Worm (Caenorhabditis elegans) whole organism, mixed stage, embryonic: ENCODE measurements around the gene srbc-49.

Experiments used
- ceh-43 ChIP-seq: fragments of 200-800 bp; sonication (Bioruptor generic); optimal IDR thresholded peaks from 2 replicates; lab custom pipeline; 2018; ENCODE audit warnings: mild to moderate bottlenecking, missing genetic modification characterization, moderate library complexity, missing compliant biosample characterization
- ceh-83 ChIP-seq: fragments of 200-800 bp; sonication (Bioruptor generic); optimal IDR thresholded peaks from 2 replicates; lab custom pipeline; 2018; ENCODE audit warnings: mild to moderate bottlenecking, missing genetic modification characterization, missing compliant biosample characterization
- ces-1 ChIP-seq: fragments of 150-350 bp; optimal IDR thresholded peaks from 2 replicates; lab custom pipeline; 2014; ENCODE audit warnings: missing biosample characterization, missing genetic modification reagents, missing genetic modification characterization
- drap-1 ChIP-seq: fragments of 200-800 bp; sonication (Bioruptor generic); optimal IDR thresholded peaks from 3 replicates; lab custom pipeline; 2018; ENCODE audit warnings: mild to moderate bottlenecking, missing genetic modification characterization, missing compliant biosample characterization
- elt-1 ChIP-seq: sonication (generic microtip); optimal IDR thresholded peaks from 2 replicates; lab custom pipeline; 2017; ENCODE audit warnings: missing genetic modification characterization, mild to moderate bottlenecking, missing compliant biosample characterization, antibody characterized with exemption, moderate library complexity, borderline replicate concordance; ENCODE audit not compliant: insufficient read depth
- elt-3 ChIP-seq: fragments of 150-350 bp; optimal IDR thresholded peaks from 2 replicates; lab custom pipeline; 2014; ENCODE audit warnings: missing biosample characterization, missing genetic modification characterization
- flh-1 ChIP-seq: fragments of 200-800 bp; sonication (Bioruptor generic); optimal IDR thresholded peaks from 2 replicates; lab custom pipeline; 2018; ENCODE audit warnings: mild to moderate bottlenecking, missing genetic modification characterization, moderate library complexity, missing compliant biosample characterization
- ham-2 ChIP-seq: fragments of 200-800 bp; sonication (Bioruptor generic); optimal IDR thresholded peaks from 2 replicates; lab custom pipeline; 2018; ENCODE audit warnings: mild to moderate bottlenecking, missing genetic modification characterization, missing compliant biosample characterization
- hlh-1 ChIP-seq: fragments of 150-350 bp; optimal IDR thresholded peaks from 2 replicates; lab custom pipeline; 2014; ENCODE audit warnings: missing biosample characterization, missing genetic modification reagents, missing genetic modification characterization
- lin-32 ChIP-seq: fragments of 200-800 bp; sonication (Bioruptor generic); optimal IDR thresholded peaks from 2 replicates; lab custom pipeline; 2018; ENCODE audit warnings: mild to moderate bottlenecking, missing genetic modification characterization, missing compliant biosample characterization
- lsy-2 ChIP-seq: fragments of 150-350 bp; optimal IDR thresholded peaks from 2 replicates; lab custom pipeline; 2014; ENCODE audit warnings: missing biosample characterization, missing genetic modification characterization
- mab-5 ChIP-seq: fragments of 150-350 bp; optimal IDR thresholded peaks from 2 replicates; lab custom pipeline; 2014; ENCODE audit warnings: missing biosample characterization, missing genetic modification characterization
- mep-1 ChIP-seq: fragments of 150-350 bp; optimal IDR thresholded peaks from 2 replicates; lab custom pipeline; 2017; ENCODE audit warnings: missing biosample characterization, missing genetic modification reagents, missing genetic modification characterization, inconsistent platforms
- mls-2 ChIP-seq: sonication (generic microtip); optimal IDR thresholded peaks from 2 replicates; lab custom pipeline; 2016; ENCODE audit warnings: mild to moderate bottlenecking, missing genetic modification characterization, moderate library complexity, missing compliant biosample characterization
- nhr-12 ChIP-seq: fragments of 150-350 bp; optimal IDR thresholded peaks from 2 replicates; lab custom pipeline; 2014; ENCODE audit warnings: missing biosample characterization, missing genetic modification characterization
- nhr-237 ChIP-seq: fragments of 150-350 bp; optimal IDR thresholded peaks from 2 replicates; lab custom pipeline; 2014; ENCODE audit warnings: missing biosample characterization, missing genetic modification characterization
- nhr-28 ChIP-seq: fragments of 150-350 bp; optimal IDR thresholded peaks from 2 replicates; lab custom pipeline; 2014; ENCODE audit warnings: missing biosample characterization, missing genetic modification characterization
- nhr-76 ChIP-seq: sonication (generic microtip); optimal IDR thresholded peaks from 2 replicates; lab custom pipeline; 2017; ENCODE audit warnings: missing biosample characterization, missing genetic modification characterization
- pha-4 ChIP-seq: fragments of 150-350 bp; optimal IDR thresholded peaks from 2 replicates; lab custom pipeline; 2018; ENCODE audit warnings: missing biosample characterization, missing genetic modification reagents, missing genetic modification characterization
- sem-2 ChIP-seq: fragments of 200-800 bp; sonication (Bioruptor generic); optimal IDR thresholded peaks from 2 replicates; lab custom pipeline; 2018; ENCODE audit warnings: mild to moderate bottlenecking, missing genetic modification characterization, missing compliant biosample characterization
- snpc-4 ChIP-seq: fragments of 150-350 bp; optimal IDR thresholded peaks from 2 replicates; lab custom pipeline; 2014; ENCODE audit warnings: missing biosample characterization, missing genetic modification characterization
- sptf-1 ChIP-seq: sonication (generic microtip); optimal IDR thresholded peaks from 2 replicates; lab custom pipeline; 2017; ENCODE audit warnings: mild to moderate bottlenecking, missing genetic modification characterization, moderate library complexity, missing compliant biosample characterization
- unc-120 ChIP-seq: sonication (generic microtip); optimal IDR thresholded peaks from 2 replicates; lab custom pipeline; 2017; ENCODE audit warnings: missing genetic modification characterization, missing compliant biosample characterization; ENCODE audit not compliant: poor library complexity, severe bottlenecking
- unc-39 ChIP-seq: fragments of 150-350 bp; optimal IDR thresholded peaks from 2 replicates; lab custom pipeline; 2014; ENCODE audit warnings: missing biosample characterization, missing genetic modification characterization
- unc-62 ChIP-seq: fragments of 150-350 bp; optimal IDR thresholded peaks from 2 replicates; lab custom pipeline; 2014; ENCODE audit warnings: missing biosample characterization, missing genetic modification reagents, missing genetic modification characterization
- zip-8 ChIP-seq: fragments of 150-350 bp; optimal IDR thresholded peaks from 2 replicates; lab custom pipeline; 2014; ENCODE audit warnings: missing biosample characterization, missing genetic modification characterization
- ztf-11 ChIP-seq: fragments of 150-350 bp; optimal IDR thresholded peaks from 2 replicates; lab custom pipeline; 2014; ENCODE audit warnings: missing biosample characterization, missing genetic modification characterization

The srbc-49 gene

ce11 chrV:15819983-15820382 lies 1.5 kb upstream of the srbc-49 start, which contains the start of gene srbc-48:
TSS of gene srbc-48 (plus strand) at chrV:15820283.
- TF ChIP-seq nhr-76 (tag; lab: Kevin White, UChicago) (no peak), hlh-1 (tag; lab: Kevin White, UChicago) (no peak), drap-1 (GFP tag; lab: Kevin White, UChicago) (no peak), sem-2 (no peak)

- no peak for TF ChIP-seq ztf-11
These were observed 3.4 kb downstream of the srbc-49 start, which contains the start of gene srbc-50 for ce11 chrV:15824866-15825265. TSS of gene srbc-50 (minus strand) at chrV:15824966.

ce11 chrV:15826110-15826509 lies 4.6 kb downstream of the srbc-49 start, which contains the start of gene srbc-51:
TSS of gene srbc-51 (plus strand) at chrV:15826410.
- no peak for TF ChIP-seq lsy-2 (tag; lab: Kevin White, UChicago)
- TF ChIP-seq ceh-43 = no peak
- TF ChIP-seq nhr-237 (tag; lab: Kevin White, UChicago) = no peak
- TF ChIP-seq pha-4 (tag; lab: Kevin White, UChicago) = no peak
- TF ChIP-seq elt-3 (tag; lab: Kevin White, UChicago) = no peak
- TF ChIP-seq snpc-4 = no peak
- TF ChIP-seq mls-2 (tag; lab: Kevin White, UChicago) = no peak
- TF ChIP-seq zip-8 = no peak
- TF ChIP-seq ces-1 (GFP tag; lab: Kevin White, UChicago) = no peak
- no peak for TF ChIP-seq mep-1
- no peak for TF ChIP-seq elt-1 (tag; lab: Kevin White, UChicago)
- no peak for TF ChIP-seq ham-2 (GFP tag; lab: Kevin White, UChicago)

- TF ChIP-seq ceh-83 (GFP tag; lab: Kevin White, UChicago) (no peak), sptf-1 (no peak), unc-39 (tag; lab: Kevin White, UChicago) (no peak), lin-32 (GFP tag; lab: Kevin White, UChicago) (no peak), nhr-28 (tag; lab: Kevin White, UChicago) (no peak), mls-2 (tag; lab: Kevin White, UChicago) (no peak), pha-4 (tag; lab: Kevin White, UChicago) (no peak), drap-1 (GFP tag; lab: Kevin White, UChicago) (no peak), unc-120 (tag; lab: Kevin White, UChicago) (no peak)
- TF ChIP-seq, all 35 proteins: peak for 0
These were observed 8.4 kb downstream of the srbc-49 start, which contains the start of gene srbc-55 for ce11 chrV:15829907-15830306. TSS of gene srbc-55 (minus strand) at chrV:15830007.

- TF ChIP-seq sptf-1 (no peak), ces-1 (GFP tag; lab: Kevin White, UChicago) (no peak), pha-4 (tag; lab: Kevin White, UChicago) (no peak)
These were observed 10.1 kb downstream of the srbc-49 start, which contains the start of gene srbc-56 for ce11 chrV:15831586-15831985. TSS of gene srbc-56 (minus strand) at chrV:15831686.

- TF ChIP-seq elt-1 (tag; lab: Kevin White, UChicago) (no peak), flh-1 (GFP tag; lab: Kevin White, UChicago) (no peak), mab-5 (tag; lab: Kevin White, UChicago) (no peak), nhr-237 (tag; lab: Kevin White, UChicago) (no peak), mep-1 (no peak), nhr-12 (no peak)
- TF ChIP-seq, all 35 proteins: peak for 0
These were observed 12.1 kb downstream of the srbc-49 start, which contains the start of gene srbc-54 for ce11 chrV:15833622-15834021. TSS of gene srbc-54 (minus strand) at chrV:15833722.

ce11 chrV:15841095-15841494 lies 19.6 kb downstream of the srbc-49 start, which contains the start of gene srh-149:
TSS of gene srh-149 (minus strand) at chrV:15841195.
- TF ChIP-seq ceh-43 (no peak), flh-1 (GFP tag; lab: Kevin White, UChicago) (no peak), unc-62 (GFP tag; lab: Kevin White, UChicago) (no peak), snpc-4 (no peak), nhr-12 (no peak), unc-39 (tag; lab: Kevin White, UChicago) (no peak), sem-2 (no peak), hlh-1 (tag; lab: Kevin White, UChicago) (no peak), unc-120 (tag; lab: Kevin White, UChicago) (no peak), drap-1 (GFP tag; lab: Kevin White, UChicago) (no peak), lsy-2 (tag; lab: Kevin White, UChicago) (no peak)
